Worm (Caenorhabditis elegans) whole organism, young adult: Measurements from ENCODE around the gene F46C3.2.

Experiments used
- Y95B8A.8 ChIP-seq: fragments of 200-800 bp; sonication (Bioruptor generic); IDR thresholded peaks from 2 replicates; pipeline ENCODE4 v1.3.6; 2022; ENCODE audit warnings: missing genetic modification reagents, missing genetic modification characterization, missing compliant biosample characterization
- ama-1 ChIP-seq, 3 experiments: fragments of 150-350 bp in 1 of 3; sonication (generic microtip) in 2 of 3; optimal IDR thresholded peaks; 2 replicates each; lab custom pipeline; 2014 to 2018; ENCODE audit warnings: missing biosample characterization in 2 of 3, missing genetic modification characterization in 2 of 3, missing genetic modification reagents in 2 of 3
- ceh-79 ChIP-seq: sonication (generic microtip); optimal IDR thresholded peaks from 2 replicates; lab custom pipeline; 2017; ENCODE audit warnings: mild to moderate bottlenecking, missing genetic modification characterization, missing compliant biosample characterization
- ets-4 ChIP-seq: fragments of 200-800 bp; sonication (Bioruptor generic); optimal IDR thresholded peaks from 2 replicates; lab custom pipeline; 2018; ENCODE audit warnings: mild to moderate bottlenecking, missing genetic modification characterization, missing compliant biosample characterization
- mxl-1 ChIP-seq: sonication (generic microtip); optimal IDR thresholded peaks from 2 replicates; lab custom pipeline; 2016; ENCODE audit warnings: missing genetic modification characterization, missing compliant biosample characterization
- nhr-120 ChIP-seq: fragments of 200-800 bp; sonication (Bioruptor generic); IDR thresholded peaks from 2 replicates; pipeline ENCODE4 v1.3.6; 2022; ENCODE audit warnings: missing genetic modification characterization, missing compliant biosample characterization
- nhr-179 ChIP-seq: sonication (generic microtip); optimal IDR thresholded peaks from 2 replicates; lab custom pipeline; 2016; ENCODE audit warnings: mild to moderate bottlenecking, missing genetic modification characterization, missing compliant biosample characterization
- nhr-90 ChIP-seq: sonication (generic microtip); optimal IDR thresholded peaks from 2 replicates; lab custom pipeline; 2016; ENCODE audit warnings: missing genotype, mild to moderate bottlenecking, missing genetic modification characterization, missing compliant biosample characterization
- snpc-4 ChIP-seq, 5 experiments: fragments of 150-350 bp in 1 of 5; sonication (generic microtip) in 4 of 5; optimal IDR thresholded peaks; 2 replicates each; lab custom pipeline; 2014 to 2018; ENCODE audit warnings: missing genetic modification characterization in 5 of 5, missing biosample characterization in 3 of 5, antibody characterized with exemption in 2 of 5, mild to moderate bottlenecking in 2 of 5, missing compliant biosample characterization in 2 of 5, missing genotype in 2 of 5, moderate library complexity in 2 of 5, missing genetic modification reagents in 1 of 5

DNA sequence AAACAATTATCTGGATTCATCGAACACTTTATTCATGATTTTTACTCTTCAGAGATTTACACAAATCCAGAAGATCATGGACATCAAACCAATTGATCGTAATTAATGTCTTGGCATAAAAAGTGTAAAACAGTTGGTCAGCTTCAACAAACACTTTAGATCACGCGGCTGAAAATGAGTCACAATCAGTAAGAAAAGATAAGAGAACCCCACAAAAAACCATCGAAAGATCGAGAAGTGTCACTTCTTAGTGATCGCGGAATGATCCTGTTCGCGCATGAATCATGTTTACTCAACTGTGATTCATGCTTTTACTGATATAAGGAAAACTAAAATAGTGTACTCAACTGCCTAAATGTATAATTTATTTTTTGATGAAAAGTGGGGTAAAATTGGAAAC, 9.1 kb downstream of the F46C3.2 start:
- TF ChIP-seq nhr-179 (tag; lab: Kevin White, UChicago) (no peak), nhr-90 (tag; lab: Kevin White, UChicago) (no peak), mxl-1 (tag; lab: Kevin White, UChicago) (no peak), ama-1 (optimal IDR thresholded peaks at IDR 0.05; lab: Kevin White, UChicago) (no peak), ama-1 (GFP tag; optimal IDR thresholded peaks at IDR 0.05; lab: Kevin White, UChicago) (no peak), snpc-4 (GFP tag; optimal IDR thresholded peaks at IDR 0.05; lab: Kevin White, UChicago) (no peak), snpc-4 (tag; optimal IDR thresholded peaks at IDR 0.05; lab: Kevin White, UChicago) (no peak), nhr-120 (GFP tag; lab: Robert Waterston, UW) (no peak), Y95B8A.8 (GFP tag; lab: Robert Waterston, UW) (no peak), ets-4 (GFP tag; lab: Kevin White, UChicago) (no peak), ceh-79 (no peak)
